Fruit fly (Drosophila melanogaster): ENCODE measurements around the gene pkm.

Gene pkm

DNA sequence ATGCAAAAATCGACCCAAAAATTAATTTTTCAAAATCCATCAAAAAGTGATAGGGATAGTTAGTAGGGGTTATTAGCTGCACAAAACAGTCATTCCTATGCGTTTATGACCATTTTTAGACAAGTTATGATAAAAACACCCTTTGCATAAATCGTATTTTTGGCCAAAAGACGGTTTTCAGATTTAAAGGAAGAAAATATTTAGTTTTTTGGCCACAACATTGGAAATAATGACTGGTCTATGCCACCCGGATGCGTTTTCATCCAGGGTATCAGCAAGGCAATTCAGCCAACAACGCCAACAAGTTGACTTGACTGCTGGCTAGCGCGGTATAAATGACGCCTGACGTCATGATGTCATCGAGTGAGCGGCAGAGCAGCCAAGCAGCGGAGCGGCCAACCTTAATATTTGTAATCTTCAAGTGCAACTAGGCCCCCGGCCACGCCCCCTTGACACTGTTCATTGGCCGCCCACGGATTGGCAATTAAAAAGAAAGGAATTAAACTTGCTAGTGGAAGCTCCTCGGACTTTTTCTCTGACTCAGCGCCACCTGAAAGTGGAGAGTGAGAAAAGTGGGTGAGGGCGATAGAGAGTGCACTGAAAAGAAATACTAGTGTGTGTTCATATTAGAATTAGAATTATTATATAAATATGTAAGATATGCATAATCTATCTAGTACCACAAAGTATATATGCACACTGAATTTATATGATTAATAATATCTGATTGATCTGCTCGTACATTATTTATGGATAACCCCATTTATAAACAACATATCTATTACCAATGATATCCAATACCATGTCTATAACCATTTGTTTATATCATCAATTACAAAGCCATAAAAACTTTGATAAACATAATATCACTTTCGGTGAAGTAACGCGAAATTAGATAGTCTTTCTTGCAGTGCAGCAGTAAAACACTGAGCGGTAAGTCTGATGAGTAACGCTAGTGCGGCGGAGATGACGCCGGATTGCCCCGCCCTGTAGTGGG lies 23.9 kb downstream of the pkm start (continued):
- TF ChIP-seq onecut (GFP tag; IDR thresholded peaks at IDR 0.05) = peak; percentile 32
- TF ChIP-seq CG10274 (GFP tag; optimal IDR thresholded peaks at IDR 0.05) = peak; percentile 66
- TF ChIP-seq ftz-f1 (GFP tag; optimal IDR thresholded peaks at IDR 0.05) = no peak
- 0 out of 3 replicates have a peak, but pooled peaks have one; percentile 29 for TF ChIP-seq CG11560 (tag; IDR thresholded peaks at IDR 0.05)
- TF ChIP-seq Spps (tag; optimal IDR thresholded peaks at IDR 0.05) = peak; percentile 18
- TF ChIP-seq CG10321 (GFP tag; IDR thresholded peaks at IDR 0.05) = no peak; the same call in 1 of the 2 replicates
- TF ChIP-seq CG13894 (tag; optimal IDR thresholded peaks at IDR 0.05) = peak; percentile 70
- peak; percentile 74 for TF ChIP-seq CG4820 (GFP tag; optimal IDR thresholded peaks at IDR 0.05)
- TF ChIP-seq NC2β (GFP tag; optimal IDR thresholded peaks at IDR 0.05) = no peak
- peak; percentile 4 for TF ChIP-seq Side (GFP tag; optimal IDR thresholded peaks at IDR 0.05)
- peak; percentile 87 for TF ChIP-seq CG10543 (GFP tag; optimal IDR thresholded peaks at IDR 0.05)
- TF ChIP-seq lab (GFP tag; optimal IDR thresholded peaks at IDR 0.05) = peak; percentile 91
- no peak for TF ChIP-seq dimm (GFP tag; IDR thresholded peaks at IDR 0.05)
- TF ChIP-seq dysf (GFP tag; IDR thresholded peaks at IDR 0.05) = peak; percentile 85
- no peak for TF ChIP-seq lov (optimal IDR thresholded peaks at IDR 0.05)
- no peak for TF ChIP-seq lov (GFP tag; IDR thresholded peaks at IDR 0.05)
- peak; percentile 85 for TF ChIP-seq HHEX (GFP tag; optimal IDR thresholded peaks at IDR 0.05)
- TF ChIP-seq bsh (GFP tag; optimal IDR thresholded peaks at IDR 0.05) = peak; percentile 63 to 74
- TF ChIP-seq tio (GFP tag; optimal IDR thresholded peaks at IDR 0.05) = no peak
- peak; percentile 94 for TF ChIP-seq CG2678 (tag; optimal IDR thresholded peaks at IDR 0.05)
- no peak for TF ChIP-seq luna (GFP tag; optimal IDR thresholded peaks at IDR 0.05)
- peak; percentile 35; the same call in 1 of the 3 replicates for TF ChIP-seq Mrtf (GFP tag; IDR thresholded peaks at IDR 0.05)
- peak; percentile 47 for TF ChIP-seq sisA (GFP tag; IDR thresholded peaks at IDR 0.05)
- no peak for TF ChIP-seq CG13287 (GFP tag; IDR thresholded peaks at IDR 0.05; ENCODE audit: partially characterized antibody)
- peak; percentile 23 for TF ChIP-seq dmrt11E (tag; optimal IDR thresholded peaks at IDR 0.05)
- no peak for TF ChIP-seq ab (GFP tag; optimal IDR thresholded peaks at IDR 0.05)
- TF ChIP-seq Xbp1 (GFP tag; optimal IDR thresholded peaks at IDR 0.05) = peak; percentile 77
- peak; percentile 80 for TF ChIP-seq Ptx1 (GFP tag; IDR thresholded peaks at IDR 0.05)
- TF ChIP-seq chif (GFP tag; optimal IDR thresholded peaks at IDR 0.05) = peak; percentile 39 to 40
- no peak for TF ChIP-seq Vsx1 (GFP tag; optimal IDR thresholded peaks at IDR 0.05)
- TF ChIP-seq CG31365 (tag; optimal IDR thresholded peaks at IDR 0.05) = peak; percentile 33
- TF ChIP-seq Nf-YB (GFP tag; optimal IDR thresholded peaks at IDR 0.05) = peak; percentile 75
- no peak for TF ChIP-seq cg (GFP tag; optimal IDR thresholded peaks at IDR 0.05)
- TF ChIP-seq CG32767 (GFP tag; IDR thresholded peaks at IDR 0.05) = peak; percentile 48; the same call in 1 of the 2 replicates
- no peak for TF ChIP-seq seq (GFP tag; IDR thresholded peaks at IDR 0.05)
- TF ChIP-seq CG8281 (tag; optimal IDR thresholded peaks at IDR 0.05) = peak; percentile 61
- peak; percentile 2 for TF ChIP-seq CG3838 (GFP tag; optimal IDR thresholded peaks at IDR 0.05)
- no peak for TF ChIP-seq CG2199 (GFP tag; IDR thresholded peaks at IDR 0.05)
- TF ChIP-seq CG11093 (GFP tag; IDR thresholded peaks at IDR 0.05) = peak; percentile 45; the same call in 1 of the 3 replicates
- no peak for TF ChIP-seq CG15479 (GFP tag; optimal IDR thresholded peaks at IDR 0.05)
- TF ChIP-seq ewg (GFP tag; optimal IDR thresholded peaks at IDR 0.05) = peak; percentile 65
- TF ChIP-seq pan (optimal IDR thresholded peaks at IDR 0.05) = no peak
- peak in 1 of 2 experiments; percentile 65 for TF ChIP-seq pan (GFP tag; optimal IDR thresholded peaks at IDR 0.05 in 1 of 2, IDR thresholded peaks at IDR 0.05 in 1 of 2)
- no peak for TF ChIP-seq unc-4 (GFP tag; IDR thresholded peaks at IDR 0.05; ENCODE audit: partially characterized antibody)
- peak; percentile 86 for TF ChIP-seq Abd-B (GFP tag; optimal IDR thresholded peaks at IDR 0.05)
- peak; percentile 47 to 83 for TF ChIP-seq dpn (GFP tag; optimal IDR thresholded peaks at IDR 0.05)
- no peak for TF ChIP-seq CG2129 (GFP tag; IDR thresholded peaks at IDR 0.05; ENCODE audit: partially characterized antibody)
- TF ChIP-seq h (optimal IDR thresholded peaks at IDR 0.05) = no peak
